Fruit fly (Drosophila melanogaster): ENCODE results near the gene CG5676.

The CG5676 gene

dm6 chr2L:10255725-10256158 is at the start of gene CG5676 (continued):
- TF ChIP-seq Xrp1 (GFP tag; IDR thresholded peaks at IDR 0.05), result no peak
- no peak for TF ChIP-seq CG10209 (GFP tag; optimal IDR thresholded peaks at IDR 0.05)
- TF ChIP-seq gfzf (GFP tag; optimal IDR thresholded peaks at IDR 0.05), result peak; percentile 39
- TF ChIP-seq CG8388 (GFP tag; optimal IDR thresholded peaks at IDR 0.05), result no peak
- TF ChIP-seq CG12659 (GFP tag; optimal IDR thresholded peaks at IDR 0.05), result peak; percentile 57
- TF ChIP-seq CG1647 (GFP tag; optimal IDR thresholded peaks at IDR 0.05), result no peak
- no peak for TF ChIP-seq dm (GFP tag; optimal IDR thresholded peaks at IDR 0.05)
- TF ChIP-seq Dll (GFP tag; IDR thresholded peaks at IDR 0.05; ENCODE audit: partially characterized antibody), result 0 out of 4 replicates have a peak, but pooled peaks have one; percentile 34
- no peak for TF ChIP-seq CG3065 (GFP tag; optimal IDR thresholded peaks at IDR 0.05)
- TF ChIP-seq onecut (GFP tag; IDR thresholded peaks at IDR 0.05), result no peak
- no peak for TF ChIP-seq ash1 (GFP tag; optimal IDR thresholded peaks at IDR 0.05)
- no peak for TF ChIP-seq Dfd (GFP tag; optimal IDR thresholded peaks at IDR 0.05)
- peak; percentile 39 for TF ChIP-seq nmo (GFP tag; optimal IDR thresholded peaks at IDR 0.05)
- no peak for TF ChIP-seq Atf3 (GFP tag; optimal IDR thresholded peaks at IDR 0.05)
- no peak for TF ChIP-seq CG12219 (GFP tag; optimal IDR thresholded peaks at IDR 0.05)
- TF ChIP-seq CG17361 (GFP tag; IDR thresholded peaks at IDR 0.05), result no peak
- no peak for TF ChIP-seq HLH4C (GFP tag; IDR thresholded peaks at IDR 0.05; ENCODE audit: partially characterized antibody)
- TF ChIP-seq z (GFP tag; IDR thresholded peaks at IDR 0.05), result no peak
- no peak for TF ChIP-seq CG18599 (GFP tag; optimal IDR thresholded peaks at IDR 0.05)
- no peak for TF ChIP-seq CG42726 (GFP tag; IDR thresholded peaks at IDR 0.05; ENCODE audit: partially characterized antibody)
- TF ChIP-seq Fer3 (tag; optimal IDR thresholded peaks at IDR 0.05), result no peak
- no peak for TF ChIP-seq ro (GFP tag; IDR thresholded peaks at IDR 0.05)
- TF ChIP-seq cas (GFP tag; IDR thresholded peaks at IDR 0.05), result no peak
- TF ChIP-seq ems (GFP tag; optimal IDR thresholded peaks at IDR 0.05), result no peak
- TF ChIP-seq bowl (GFP tag; IDR thresholded peaks at IDR 0.05), result no peak
- no peak for TF ChIP-seq CG10147 (GFP tag; optimal IDR thresholded peaks at IDR 0.05)
- TF ChIP-seq Fer1 (GFP tag; optimal IDR thresholded peaks at IDR 0.05), result peak; percentile 19
- peak in 1 of 2 experiments; percentile 45 for TF ChIP-seq eve (GFP tag; optimal IDR thresholded peaks at IDR 0.05)
- no peak for TF ChIP-seq CG8359 (GFP tag; optimal IDR thresholded peaks at IDR 0.05; ENCODE audit: borderline replicate concordance)
- TF ChIP-seq Atf-2 (GFP tag; optimal IDR thresholded peaks at IDR 0.05), result no peak
- TF ChIP-seq CG6791 (GFP tag; IDR thresholded peaks at IDR 0.05; ENCODE audit: partially characterized antibody), result peak; percentile 20; the same call in 1 of the 3 replicates
- TF ChIP-seq Side (GFP tag; optimal IDR thresholded peaks at IDR 0.05), result no peak
- no peak for TF ChIP-seq Aef1 (GFP tag; IDR thresholded peaks at IDR 0.05)
- TF ChIP-seq CG13296 (GFP tag; optimal IDR thresholded peaks at IDR 0.05), result no peak
- no peak for TF ChIP-seq en (GFP tag; optimal IDR thresholded peaks at IDR 0.05)
- TF ChIP-seq CG2712 (tag; optimal IDR thresholded peaks at IDR 0.05), result no peak
- TF ChIP-seq Lhr (GFP tag; optimal IDR thresholded peaks at IDR 0.05), result no peak
- no peak for TF ChIP-seq CG4282 (GFP tag; optimal IDR thresholded peaks at IDR 0.05)
- no peak for TF ChIP-seq sens-2 (GFP tag; IDR thresholded peaks at IDR 0.05)
- TF ChIP-seq CG14710 (tag; optimal IDR thresholded peaks at IDR 0.05), result peak; percentile 44
- no peak for TF ChIP-seq CG1602 (GFP tag; optimal IDR thresholded peaks at IDR 0.05)
- TF ChIP-seq Tbp (GFP tag; optimal IDR thresholded peaks at IDR 0.05), result no peak
- no peak for TF ChIP-seq Asciz (GFP tag; optimal IDR thresholded peaks at IDR 0.05)
- no peak for TF ChIP-seq slou (GFP tag; optimal IDR thresholded peaks at IDR 0.05)
- TF ChIP-seq inv (GFP tag; IDR thresholded peaks at IDR 0.05; ENCODE audit: partially characterized antibody), result no peak
- TF ChIP-seq CG3995 (GFP tag; optimal IDR thresholded peaks at IDR 0.05), result peak; percentile 78
- TF ChIP-seq sr (GFP tag; IDR thresholded peaks at IDR 0.05), result no peak
- no peak for TF ChIP-seq CG15073 (GFP tag; optimal IDR thresholded peaks at IDR 0.05)
- no peak for TF ChIP-seq unpg (GFP tag; optimal IDR thresholded peaks at IDR 0.05)
- no peak for TF ChIP-seq Ptx1 (GFP tag; IDR thresholded peaks at IDR 0.05)
- TF ChIP-seq maf-S (GFP tag; optimal IDR thresholded peaks at IDR 0.05), result no peak

Data from whole organism, embryonic.